Worm (Caenorhabditis elegans) whole organism, L4/young adult: ENCODE results near the gene Y39A3B.8.

Experiments used
- W03F9.2 ChIP-seq: fragments of 150-350 bp; optimal IDR thresholded peaks from 2 replicates; lab custom pipeline; 2014; ENCODE audit warnings: missing biosample characterization, missing genetic modification characterization
- dao-5 ChIP-seq: sonication (generic microtip); optimal IDR thresholded peaks from 2 replicates; lab custom pipeline; 2016; ENCODE audit warnings: missing genotype, missing genetic modification characterization, moderate library complexity, missing compliant biosample characterization
- him-1 ChIP-seq: sonication (generic microtip); optimal IDR thresholded peaks from 2 replicates; lab custom pipeline; 2016; ENCODE audit warnings: missing genotype, missing genetic modification reagents, missing genetic modification characterization, missing compliant biosample characterization

The Y39A3B.8 gene

ce11 chrIII:1970433-1970832 lies 17.4 kb upstream of the Y39A3B.8 start, which contains the start of gene R155.5:
Gene R155.5, minus strand, starts transcription at chrIII:1970533.
- TF ChIP-seq dao-5 (no peak), him-1 (no peak), W03F9.2 (tag; lab: Kevin White, UChicago) (no peak)

- no peak for TF ChIP-seq W03F9.2 (tag; lab: Kevin White, UChicago)
These were observed 11.8 kb upstream of the Y39A3B.8 start for ce11 chrIII:1975992-1976391.

ce11 chrIII:1976642-1977041 lies 11.2 kb upstream of the Y39A3B.8 start, which contains the start of gene R155.3:
Gene R155.3, minus strand, starts transcription at chrIII:1976742.
- TF ChIP-seq dao-5 (no peak), W03F9.2 (tag; lab: Kevin White, UChicago) (no peak), him-1 (no peak)

ce11 chrIII:1977424-1977823 lies 10.4 kb upstream of the Y39A3B.8 start:
- TF ChIP-seq dao-5 (no peak), W03F9.2 (tag; lab: Kevin White, UChicago) (no peak), him-1 (no peak)

DNA sequence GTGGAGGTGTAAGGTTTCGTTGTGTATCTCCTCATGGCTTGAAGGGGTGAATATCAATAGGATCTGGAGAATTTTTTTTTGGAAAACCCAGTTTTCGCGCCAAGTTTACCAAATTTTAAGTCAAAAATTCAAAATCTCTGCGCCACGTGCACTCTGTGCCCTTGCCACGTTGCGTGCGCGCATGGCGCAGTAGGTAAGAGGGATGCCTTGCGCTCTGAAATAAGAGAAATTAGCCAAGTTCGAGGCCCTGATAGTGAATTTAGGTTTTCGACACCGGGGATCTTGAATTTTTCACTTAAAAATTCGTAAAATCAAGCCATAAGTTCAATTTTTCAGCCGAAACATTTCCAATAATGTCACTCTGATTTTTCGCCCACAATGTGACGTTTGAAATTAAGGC lies 6.3 kb upstream of the Y39A3B.8 start:
- TF ChIP-seq W03F9.2 (tag; lab: Kevin White, UChicago), result no peak
- no peak for TF ChIP-seq him-1
- TF ChIP-seq dao-5, result no peak

- TF ChIP-seq W03F9.2 (tag; lab: Kevin White, UChicago) (no peak), him-1 (no peak), dao-5 (no peak)
These were observed 5.1 kb upstream of the Y39A3B.8 start, which contains the start of gene srd-66 for ce11 chrIII:1982597-1983244. Gene srd-66, minus strand, starts transcription at chrIII:1982647.

DNA sequence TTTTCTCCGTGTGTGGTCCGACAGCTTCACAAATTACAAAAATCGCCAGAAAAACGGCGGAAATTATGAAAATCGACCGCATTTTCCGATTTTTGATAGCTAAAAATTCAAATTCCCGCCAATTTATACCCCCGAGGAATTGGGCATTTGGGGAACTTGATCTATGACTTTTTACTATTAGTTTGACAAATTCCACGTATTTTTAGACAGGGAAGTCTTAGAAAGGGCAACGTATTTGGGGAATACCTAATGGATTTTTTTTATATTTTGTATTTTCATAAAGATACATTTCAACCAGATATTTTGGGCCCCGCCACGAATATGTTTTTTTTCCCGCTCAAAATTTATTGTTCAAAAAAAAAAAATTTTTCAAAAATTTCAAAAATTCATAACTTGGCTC lies 2.9 kb upstream of the Y39A3B.8 start, which contains the start of gene Y39A3B.7:
TSS of gene Y39A3B.7 (minus strand) at position 101 of the 400 bp plus-strand sequence.
- TF ChIP-seq him-1 (no peak), W03F9.2 (tag; lab: Kevin White, UChicago) (no peak), dao-5 (no peak)

- TF ChIP-seq him-1 (no peak), dao-5 (no peak), W03F9.2 (tag; lab: Kevin White, UChicago) (no peak)
These were observed 2.1 kb downstream of the Y39A3B.8 start for ce11 chrIII:1989940-1990339.

DNA sequence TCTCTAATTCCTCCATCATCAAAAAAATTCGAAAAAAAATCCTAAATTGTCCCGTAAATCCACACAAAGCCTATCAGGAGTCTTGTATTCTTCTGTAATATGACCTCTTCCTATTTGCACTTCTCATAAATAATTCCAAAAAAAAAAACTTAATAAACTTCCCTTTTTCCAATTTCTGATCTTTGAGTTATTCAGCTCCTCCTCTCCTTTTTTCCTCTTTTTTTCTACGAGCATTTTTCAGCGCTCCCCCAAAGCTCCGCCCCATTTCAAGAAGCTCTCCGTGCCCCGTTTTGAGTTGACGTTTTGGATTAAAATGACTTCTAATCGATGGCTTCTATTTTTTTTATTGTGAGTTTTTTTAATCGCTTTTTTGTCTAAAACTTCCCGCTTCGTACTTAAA lies 9.8 kb downstream of the Y39A3B.8 start, which contains the start of gene lgc-42:
TSS of gene lgc-42 (plus strand) at position 301 of the 400 bp plus-strand sequence.
- no peak for TF ChIP-seq W03F9.2 (tag; lab: Kevin White, UChicago)
- no peak for TF ChIP-seq him-1
- TF ChIP-seq dao-5, result no peak

- TF ChIP-seq W03F9.2 (tag; lab: Kevin White, UChicago), result no peak
- TF ChIP-seq dao-5, result no peak
- TF ChIP-seq him-1, result no peak
These were observed 13.4 kb downstream of the Y39A3B.8 start for ce11 chrIII:2001210-2001609.

DNA sequence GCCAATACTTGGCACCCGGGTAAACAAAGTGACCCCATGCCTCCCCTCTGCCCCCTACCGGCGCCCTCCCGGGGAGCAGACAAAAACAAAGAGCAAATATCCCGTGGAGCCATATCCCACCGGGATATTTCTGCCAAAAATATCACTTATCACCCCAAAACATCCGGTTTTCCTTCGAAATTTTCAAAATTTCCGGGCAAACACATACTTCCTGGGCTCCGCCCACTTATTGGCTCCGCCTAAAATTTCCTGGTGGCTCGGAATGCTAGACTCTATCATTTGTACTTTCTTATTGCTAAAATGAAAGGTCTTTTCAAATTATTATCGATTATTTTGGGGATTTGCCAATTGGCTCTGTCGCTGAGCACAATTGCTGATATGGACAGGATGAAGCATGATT lies 17.9 kb downstream of the Y39A3B.8 start, which contains the start of gene Y39A3B.1:
TSS of gene Y39A3B.1 (plus strand) at position 301 of the 400 bp plus-strand sequence.
- no peak for TF ChIP-seq W03F9.2 (tag; lab: Kevin White, UChicago)

- TF ChIP-seq W03F9.2 (tag; lab: Kevin White, UChicago) (no peak), dao-5 (no peak), him-1 (no peak)
These were observed 19.1 kb downstream of the Y39A3B.8 start for ce11 chrIII:2006937-2007336.

DNA sequence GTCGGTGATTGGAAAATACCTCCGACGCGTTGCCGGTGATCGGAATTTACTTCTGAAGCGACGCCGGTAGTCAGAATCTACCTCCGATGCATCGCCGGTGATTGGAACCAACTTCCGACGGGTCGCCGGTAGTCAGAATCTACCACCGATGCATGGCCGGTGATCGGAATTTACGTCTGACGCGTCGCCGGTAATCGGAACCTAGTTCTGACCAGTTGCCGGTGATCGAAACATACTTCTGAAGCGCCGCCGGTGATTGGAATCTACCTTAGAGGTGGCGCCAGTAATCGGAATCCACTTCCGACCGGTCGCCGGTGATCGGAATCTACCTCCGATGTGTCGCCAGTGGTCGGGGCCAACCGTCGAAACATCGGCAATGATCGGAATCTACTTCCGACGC lies 20.5 kb downstream of the Y39A3B.8 start:
- TF ChIP-seq dao-5 (no peak), him-1 (no peak), W03F9.2 (tag; lab: Kevin White, UChicago) (no peak)

DNA sequence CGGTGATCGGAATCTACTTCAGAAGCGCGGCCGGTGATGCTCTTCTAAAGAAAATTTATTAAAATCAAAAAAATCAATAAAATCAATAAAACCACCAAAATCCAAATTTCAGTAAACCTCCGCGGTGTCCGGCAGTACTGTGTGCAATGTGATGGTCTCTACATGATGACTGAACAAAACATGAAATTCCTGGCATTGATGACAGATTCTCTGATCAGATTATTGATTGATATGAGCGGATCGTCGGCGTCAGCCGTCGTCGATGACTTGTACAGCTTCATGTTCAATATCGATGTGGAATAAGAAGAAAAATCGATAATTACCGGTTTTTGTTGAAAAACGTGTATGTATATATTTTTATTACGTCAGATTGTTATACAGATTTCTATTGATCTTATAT lies 21.1 kb downstream of the Y39A3B.8 start:
- TF ChIP-seq him-1 (no peak), dao-5 (no peak), W03F9.2 (tag; lab: Kevin White, UChicago) (no peak)

- TF ChIP-seq dao-5 (no peak), him-1 (no peak), W03F9.2 (tag; lab: Kevin White, UChicago) (no peak)
These were observed 24.8 kb downstream of the Y39A3B.8 start for ce11 chrIII:2012561-2012960.
